Fruit fly (Drosophila melanogaster) whole organism, pupa: ENCODE data around the gene CG31008.

Experiments used
- CG10348 ChIP-seq: fragments of 200-800 bp; sonication (Bioruptor generic); IDR thresholded peaks from 2 replicates; pipeline ENCODE4 v1.3.6; 2022; ENCODE audit warnings: missing biosample characterization, missing genetic modification characterization
- CG12605 ChIP-seq: fragments of 200-800 bp; sonication (Bioruptor generic); IDR thresholded peaks from 2 replicates; pipeline ENCODE4 v1.3.6; 2022; ENCODE audit warnings: missing biosample characterization, missing genetic modification characterization
- CG13204 ChIP-seq: fragments of 200-800 bp; sonication (Bioruptor generic); optimal IDR thresholded peaks from 2 replicates; lab custom pipeline; 2018; ENCODE audit warnings: missing biosample characterization, mild to moderate bottlenecking, missing genetic modification characterization, moderate library complexity
- CG14655 ChIP-seq: fragments of 200-800 bp; sonication (Bioruptor generic); optimal IDR thresholded peaks from 3 replicates; lab custom pipeline; 2017; ENCODE audit warnings: mild to moderate bottlenecking, missing biosample characterization, missing genetic modification reagents, missing genetic modification characterization
- CG15710 ChIP-seq: fragments of 200-800 bp; sonication (Bioruptor generic); optimal IDR thresholded peaks from 2 replicates; lab custom pipeline; 2018; ENCODE audit warnings: missing biosample characterization, mild to moderate bottlenecking, missing genetic modification characterization, moderate library complexity
- CG17806 ChIP-seq: fragments of 200-800 bp; sonication (Bioruptor generic); optimal IDR thresholded peaks from 2 replicates; lab custom pipeline; 2018; ENCODE audit warnings: missing biosample characterization, mild to moderate bottlenecking, missing genetic modification characterization, moderate library complexity
- CG32121 ChIP-seq: fragments of 200-800 bp; sonication (Bioruptor generic); IDR thresholded peaks from 2 replicates; pipeline ENCODE4 v1.3.6; 2022; ENCODE audit warnings: missing biosample characterization, missing genetic modification characterization
- CG34367 ChIP-seq: fragments of 200-800 bp; sonication (Bioruptor generic); optimal IDR thresholded peaks from 2 replicates; lab custom pipeline; 2018; ENCODE audit warnings: missing biosample characterization, mild to moderate bottlenecking, missing genetic modification characterization
- CG4496 ChIP-seq: fragments of 200-800 bp; sonication (Bioruptor generic); IDR thresholded peaks from 3 replicates; pipeline ENCODE4 v1.3.6; 2022; ENCODE audit warnings: missing biosample characterization, missing genetic modification characterization
- CG8159 ChIP-seq: fragments of 200-800 bp; sonication (Bioruptor generic); optimal IDR thresholded peaks from 3 replicates; lab custom pipeline; 2018; ENCODE audit warnings: missing biosample characterization, mild to moderate bottlenecking, missing genetic modification characterization, moderate library complexity
- CG8301 ChIP-seq: fragments of 200-800 bp; sonication (Bioruptor generic); optimal IDR thresholded peaks from 2 replicates; lab custom pipeline; 2018; ENCODE audit warnings: missing biosample characterization, mild to moderate bottlenecking, missing genetic modification characterization
- CG9948 ChIP-seq: fragments of 200-800 bp; sonication (Bioruptor generic); optimal IDR thresholded peaks from 2 replicates; lab custom pipeline; 2018; ENCODE audit warnings: missing biosample characterization, mild to moderate bottlenecking, missing genetic modification characterization, moderate library complexity
- D1 ChIP-seq: fragments of 200-800 bp; sonication (Bioruptor generic); optimal IDR thresholded peaks from 2 replicates; lab custom pipeline; 2018; ENCODE audit warnings: missing biosample characterization, mild to moderate bottlenecking, missing genetic modification characterization, moderate library complexity
- EcR ChIP-seq: fragments of 200-800 bp; sonication (Bioruptor generic); optimal IDR thresholded peaks from 3 replicates; lab custom pipeline; 2019; ENCODE audit warnings: missing biosample characterization, missing genetic modification characterization, mild to moderate bottlenecking, moderate library complexity, missing genetic modification reagents
- Ets98B ChIP-seq: fragments of 200-800 bp; sonication (Bioruptor generic); IDR thresholded peaks from 2 replicates; pipeline ENCODE4 v1.3.6; 2022; ENCODE audit warnings: missing biosample characterization, missing genetic modification characterization
- Pif1A ChIP-seq: fragments of 200-800 bp; sonication (Bioruptor generic); optimal IDR thresholded peaks from 3 replicates; lab custom pipeline; 2016; ENCODE audit warnings: missing biosample characterization, missing genetic modification characterization
- Pif1B ChIP-seq: fragments of 200-800 bp; sonication (Bioruptor generic); optimal IDR thresholded peaks from 3 replicates; lab custom pipeline; 2016; ENCODE audit warnings: missing biosample characterization, missing genetic modification characterization
- Snoo ChIP-seq: fragments of 200-800 bp; sonication (Bioruptor generic); optimal IDR thresholded peaks from 3 replicates; lab custom pipeline; 2017; ENCODE audit warnings: missing biosample characterization, mild to moderate bottlenecking, missing genetic modification characterization, inconsistent platforms
- fd96Ca ChIP-seq: fragments of 200-800 bp; sonication (Bioruptor generic); IDR thresholded peaks from 3 replicates; pipeline ENCODE4 v1.3.6; 2022; ENCODE audit warnings: missing biosample characterization, missing genetic modification characterization
- gl ChIP-seq: fragments of 200-800 bp; sonication (Bioruptor generic); optimal IDR thresholded peaks from 2 replicates; lab custom pipeline; 2018; ENCODE audit warnings: missing biosample characterization, mild to moderate bottlenecking, missing genetic modification characterization
- rn ChIP-seq: fragments of 200-800 bp; sonication (Bioruptor generic); IDR thresholded peaks from 2 replicates; pipeline ENCODE4 v1.3.6; 2022; ENCODE audit warnings: missing biosample characterization, missing genetic modification characterization

The CG31008 gene

DNA sequence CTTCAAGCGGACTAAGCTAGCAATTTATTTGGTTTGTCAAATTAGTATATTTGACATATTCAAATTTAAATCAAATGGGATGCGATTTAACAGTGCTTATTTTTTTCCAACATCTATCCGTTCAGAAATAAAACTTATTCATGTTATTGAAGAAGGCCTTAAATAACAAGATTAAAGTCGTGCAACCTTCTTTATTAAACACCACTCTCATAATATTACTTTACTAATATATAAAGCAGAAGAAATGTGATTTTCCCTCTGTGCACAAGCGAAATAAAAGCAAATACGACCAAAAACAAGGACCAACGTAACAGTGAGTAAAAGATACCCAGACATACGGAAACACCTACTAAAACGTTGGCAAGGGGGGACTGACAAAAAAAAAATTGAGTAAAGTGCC, 16.8 kb upstream of the CG31008 start:
- TF ChIP-seq CG9948 (tag; lab: Kevin White, UChicago): no peak
- no peak for TF ChIP-seq CG8159 (tag; lab: Kevin White, UChicago)
- no peak for TF ChIP-seq rn (GFP tag; lab: Robert Waterston, UW)
- no peak for TF ChIP-seq CG12605 (GFP tag; lab: Robert Waterston, UW)
- TF ChIP-seq fd96Ca (GFP tag; lab: Robert Waterston, UW): no peak
- TF ChIP-seq Pif1B (GFP tag; lab: Kevin White, UChicago): no peak

DNA sequence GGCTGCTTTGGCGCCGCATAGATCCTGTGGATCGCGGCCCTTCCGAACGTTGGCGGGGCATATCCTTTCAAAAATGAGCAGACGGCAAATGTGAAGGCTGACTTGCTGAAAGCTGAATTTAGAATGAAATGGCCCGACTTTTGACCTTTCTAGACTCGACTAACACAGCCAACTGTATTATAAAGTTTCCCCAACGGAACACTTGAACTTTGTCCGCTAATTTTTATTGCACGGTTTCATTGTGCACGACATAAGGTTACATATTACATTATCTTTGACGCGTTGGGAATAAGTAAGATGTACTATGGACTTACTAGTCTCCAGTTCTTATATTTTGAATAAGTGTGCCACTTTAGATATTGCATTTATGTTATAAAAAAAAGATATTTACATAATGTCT, 2.6 kb upstream of the CG31008 start, which contains the start of gene CG31007:
Gene CG31007, minus strand, starts transcription at position 101 of the 400 bp plus-strand sequence.
- TF ChIP-seq EcR (GFP tag; lab: Kevin White, UChicago) (no peak), CG15710 (no peak), CG34367 (tag; lab: Kevin White, UChicago) (no peak), Ets98B (GFP tag; lab: Robert Waterston, UW) (no peak), CG8159 (tag; lab: Kevin White, UChicago) (no peak), CG4496 (no peak), CG13204 (GFP tag; lab: Kevin White, UChicago) (no peak), CG32121 (no peak), gl (no peak), CG17806 (tag; lab: Kevin White, UChicago) (no peak), CG12605 (GFP tag; lab: Robert Waterston, UW) (no peak), CG8301 (tag; lab: Kevin White, UChicago) (no peak), Pif1A (GFP tag; lab: Kevin White, UChicago) (no peak), rn (GFP tag; lab: Robert Waterston, UW) (no peak), D1 (tag; lab: Kevin White, UChicago) (no peak), fd96Ca (GFP tag; lab: Robert Waterston, UW) (no peak)

DNA sequence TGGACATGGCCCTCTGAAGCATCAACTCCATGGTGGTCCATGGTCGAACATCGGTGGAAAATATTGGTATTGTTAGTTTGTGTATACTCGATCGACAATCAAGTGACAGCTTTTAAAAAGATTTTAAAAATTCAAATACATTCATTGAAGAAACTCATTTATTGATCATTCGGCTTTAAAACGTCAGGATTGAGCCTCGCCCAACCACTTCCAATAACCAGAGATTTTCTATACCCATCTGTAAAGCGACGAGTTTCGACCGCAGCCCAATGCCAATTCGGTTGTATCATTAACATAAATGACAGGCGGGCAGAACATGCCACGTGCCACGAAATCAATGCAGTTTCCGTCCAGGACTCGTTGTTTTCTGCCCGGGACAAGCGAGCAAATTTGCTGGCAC, 25.6 kb downstream of the CG31008 start, which contains the start of gene Ctr1C:
Gene Ctr1C, minus strand, starts transcription at position 101 of the 400 bp plus-strand sequence.
- TF ChIP-seq CG12605 (GFP tag; lab: Robert Waterston, UW): no peak
- no peak for TF ChIP-seq CG17806 (tag; lab: Kevin White, UChicago)
- no peak for TF ChIP-seq Snoo (tag; lab: Kevin White, UChicago)
- TF ChIP-seq CG13204 (GFP tag; lab: Kevin White, UChicago): no peak
- TF ChIP-seq CG34367 (tag; lab: Kevin White, UChicago): no peak
- no peak for TF ChIP-seq D1 (tag; lab: Kevin White, UChicago)
- no peak for TF ChIP-seq Pif1B (GFP tag; lab: Kevin White, UChicago)
- TF ChIP-seq Pif1A (GFP tag; lab: Kevin White, UChicago): no peak
- no peak for TF ChIP-seq CG9948 (tag; lab: Kevin White, UChicago)
- no peak for TF ChIP-seq CG14655 (GFP tag; lab: Kevin White, UChicago)
- no peak for TF ChIP-seq rn (GFP tag; lab: Robert Waterston, UW)
- TF ChIP-seq EcR (GFP tag; lab: Kevin White, UChicago): no peak
- no peak for TF ChIP-seq CG8301 (tag; lab: Kevin White, UChicago)
- no peak for TF ChIP-seq gl

DNA sequence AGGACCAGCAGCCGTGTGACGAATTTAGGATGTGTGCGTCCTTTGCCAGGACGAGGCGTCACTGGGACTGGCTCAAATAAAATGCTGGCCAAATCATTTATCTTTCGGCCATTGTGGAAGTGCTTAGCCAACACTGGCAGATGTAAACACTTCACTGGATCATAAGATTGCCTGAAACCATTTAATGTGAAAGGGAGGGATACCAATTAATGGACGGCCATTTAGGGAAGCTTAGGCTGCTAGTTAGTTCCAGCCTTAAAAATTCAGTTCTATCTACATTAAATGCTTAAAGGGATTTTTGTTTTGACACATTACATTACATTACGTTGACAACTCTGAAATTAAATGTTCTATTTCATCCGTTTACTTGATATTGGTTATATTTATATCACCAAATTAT, 30.4 kb downstream of the CG31008 start, which contains the start of gene CG15548:
Gene CG15548, plus strand, starts transcription at position 301 of the 400 bp plus-strand sequence.
- TF ChIP-seq CG17806 (tag; lab: Kevin White, UChicago) (no peak), EcR (GFP tag; lab: Kevin White, UChicago) (no peak), Pif1A (GFP tag; lab: Kevin White, UChicago) (no peak)

DNA sequence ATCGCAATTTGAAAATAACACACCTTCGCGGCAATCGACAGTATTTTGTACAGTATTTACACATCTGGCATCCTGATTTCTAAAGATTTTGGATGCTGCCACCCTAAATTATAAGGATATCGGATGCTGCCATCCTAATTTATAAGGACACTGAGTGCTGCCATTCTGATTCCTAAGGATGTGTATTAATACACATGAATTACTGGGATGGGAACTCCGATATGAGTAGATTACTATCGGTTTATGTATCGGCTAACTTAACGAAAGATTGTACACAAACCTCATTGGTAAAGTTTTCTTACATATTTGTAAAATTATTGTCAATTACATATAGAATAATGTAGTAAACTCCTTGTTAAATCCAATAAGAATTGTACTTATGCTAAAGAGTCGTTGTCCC, 43.5 kb downstream of the CG31008 start:
- TF ChIP-seq CG10348 (GFP tag; lab: Robert Waterston, UW) (no peak), CG32121 (no peak), D1 (tag; lab: Kevin White, UChicago) (no peak), fd96Ca (GFP tag; lab: Robert Waterston, UW) (no peak), CG8159 (tag; lab: Kevin White, UChicago) (no peak), CG8301 (tag; lab: Kevin White, UChicago) (no peak), Ets98B (GFP tag; lab: Robert Waterston, UW) (no peak), EcR (GFP tag; lab: Kevin White, UChicago) (no peak), CG14655 (GFP tag; lab: Kevin White, UChicago) (no peak), CG34367 (tag; lab: Kevin White, UChicago) (no peak), CG9948 (tag; lab: Kevin White, UChicago) (no peak), gl (no peak)

DNA sequence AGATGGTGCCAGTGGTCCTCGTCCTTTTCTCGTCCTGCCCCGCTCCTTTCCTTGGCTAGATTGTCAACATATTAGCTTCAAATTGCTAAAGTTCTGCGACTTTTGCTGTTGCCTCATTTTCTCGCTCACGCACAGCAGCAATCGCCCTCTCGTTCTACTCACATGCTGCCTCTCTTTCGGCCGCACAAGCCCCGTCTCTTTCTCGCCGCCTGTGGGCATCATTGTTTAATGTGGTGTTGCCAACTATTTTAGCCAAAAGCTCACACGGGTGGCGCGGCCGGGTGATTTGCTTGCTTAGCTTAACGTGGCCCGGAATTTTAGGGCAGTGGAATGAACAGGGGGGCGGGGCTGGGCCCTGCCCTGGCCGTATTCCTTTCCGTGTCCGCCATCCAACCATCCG, 49.6 kb downstream of the CG31008 start:
- TF ChIP-seq Ets98B (GFP tag; lab: Robert Waterston, UW) (no peak), Snoo (tag; lab: Kevin White, UChicago) (no peak), CG32121 (no peak), D1 (tag; lab: Kevin White, UChicago) (no peak), EcR (GFP tag; lab: Kevin White, UChicago) (no peak), CG17806 (tag; lab: Kevin White, UChicago) (no peak), CG15710 (no peak), CG13204 (GFP tag; lab: Kevin White, UChicago) (no peak), CG8159 (tag; lab: Kevin White, UChicago) (no peak), CG10348 (GFP tag; lab: Robert Waterston, UW) (no peak), Pif1B (GFP tag; lab: Kevin White, UChicago) (no peak), CG34367 (tag; lab: Kevin White, UChicago) (no peak), CG9948 (tag; lab: Kevin White, UChicago) (no peak), gl (no peak), CG4496 (no peak)
